Worm (Caenorhabditis elegans) whole organism, late embryonic: ENCODE measurements around the gene cyp-32B1.

Experiments
- C38D4.7 ChIP-seq: fragments of 200-800 bp; sonication (Bioruptor generic); optimal IDR thresholded peaks from 2 replicates; lab custom pipeline; 2018; ENCODE audit warnings: mild to moderate bottlenecking, missing genetic modification characterization, moderate library complexity, missing compliant biosample characterization
- F13H6.1 ChIP-seq: sonication (generic microtip); optimal IDR thresholded peaks from 2 replicates; lab custom pipeline; 2016; ENCODE audit warnings: missing genetic modification characterization, missing compliant biosample characterization
- T23F11.4 ChIP-seq: fragments of 200-800 bp; sonication (Bioruptor generic); optimal IDR thresholded peaks from 2 replicates; lab custom pipeline; 2018; ENCODE audit warnings: mild to moderate bottlenecking, missing genetic modification characterization, missing compliant biosample characterization
- ama-1 ChIP-seq: fragments of 150-350 bp; optimal IDR thresholded peaks from 2 replicates; lab custom pipeline; 2014
- ceh-14 ChIP-seq: sonication (generic microtip); optimal IDR thresholded peaks from 2 replicates; lab custom pipeline; 2016; ENCODE audit warnings: missing genotype, missing genetic modification characterization, missing compliant biosample characterization
- ceh-22 ChIP-seq: sonication (generic microtip); optimal IDR thresholded peaks from 2 replicates; lab custom pipeline; 2017; ENCODE audit warnings: missing biosample characterization, missing genetic modification characterization
- ceh-24 ChIP-seq: sonication (generic microtip); optimal IDR thresholded peaks from 2 replicates; lab custom pipeline; 2016; ENCODE audit warnings: mild to moderate bottlenecking, missing genetic modification characterization, missing compliant biosample characterization
- ceh-30 ChIP-seq: fragments of 150-350 bp; optimal IDR thresholded peaks from 2 replicates; lab custom pipeline; 2014; ENCODE audit warnings: missing biosample characterization, missing genetic modification characterization
- ceh-31 ChIP-seq: sonication (generic microtip); optimal IDR thresholded peaks from 2 replicates; lab custom pipeline; 2016; ENCODE audit warnings: missing genetic modification characterization, missing compliant biosample characterization
- ceh-6 ChIP-seq: fragments of 200-800 bp; sonication (Bioruptor generic); optimal IDR thresholded peaks from 2 replicates; lab custom pipeline; 2018; ENCODE audit warnings: mild to moderate bottlenecking, missing genetic modification characterization, missing compliant biosample characterization
- ceh-9 ChIP-seq: sonication (generic microtip); optimal IDR thresholded peaks from 2 replicates; lab custom pipeline; 2016; ENCODE audit warnings: mild to moderate bottlenecking, missing genetic modification characterization, inconsistent platforms, missing compliant biosample characterization
- che-1 ChIP-seq: sonication (generic microtip); optimal IDR thresholded peaks from 2 replicates; lab custom pipeline; 2016; ENCODE audit warnings: mild to moderate bottlenecking, missing genetic modification characterization, missing compliant biosample characterization
- dve-1 ChIP-seq: sonication (generic microtip); optimal IDR thresholded peaks from 2 replicates; lab custom pipeline; 2017; ENCODE audit warnings: antibody characterized with exemption, mild to moderate bottlenecking, missing genetic modification characterization, missing compliant biosample characterization
- elt-2 ChIP-seq: sonication (generic microtip); optimal IDR thresholded peaks from 2 replicates; lab custom pipeline; 2016; ENCODE audit warnings: missing genetic modification reagents, missing genetic modification characterization, missing compliant biosample characterization
- ets-4 ChIP-seq: sonication (generic microtip); optimal IDR thresholded peaks from 2 replicates; lab custom pipeline; 2016; ENCODE audit warnings: missing genetic modification characterization, missing compliant biosample characterization
- fkh-10 ChIP-seq: fragments of 150-350 bp; optimal IDR thresholded peaks from 2 replicates; lab custom pipeline; 2014; ENCODE audit warnings: missing biosample characterization, missing genetic modification reagents, missing genetic modification characterization
- fkh-6 ChIP-seq: sonication (generic microtip); optimal IDR thresholded peaks from 2 replicates; lab custom pipeline; 2016; ENCODE audit warnings: missing genetic modification characterization, missing compliant biosample characterization
- gmeb-2 ChIP-seq: sonication (generic microtip); optimal IDR thresholded peaks from 2 replicates; lab custom pipeline; 2016; ENCODE audit warnings: missing genetic modification characterization, inconsistent platforms, missing compliant biosample characterization
- hlh-13 ChIP-seq: fragments of 200-800 bp; sonication (Bioruptor generic); optimal IDR thresholded peaks from 2 replicates; lab custom pipeline; 2018; ENCODE audit warnings: mild to moderate bottlenecking, missing genetic modification characterization, missing compliant biosample characterization
- hlh-15 ChIP-seq: sonication (generic microtip); optimal IDR thresholded peaks from 2 replicates; lab custom pipeline; 2016; ENCODE audit warnings: missing genetic modification characterization, missing compliant biosample characterization
- hlh-8 ChIP-seq: sonication (generic microtip); optimal IDR thresholded peaks from 2 replicates; lab custom pipeline; 2016; ENCODE audit warnings: missing genotype, missing genetic modification characterization, missing compliant biosample characterization
- lim-6 ChIP-seq: sonication (generic microtip); optimal IDR thresholded peaks from 2 replicates; lab custom pipeline; 2016; ENCODE audit warnings: missing genetic modification characterization, missing compliant biosample characterization
- lin-11 ChIP-seq: fragments of 200-800 bp; sonication (Bioruptor generic); optimal IDR thresholded peaks from 2 replicates; lab custom pipeline; 2018; ENCODE audit warnings: mild to moderate bottlenecking, missing genetic modification characterization, missing compliant biosample characterization
- nfya-1 ChIP-seq: sonication (generic microtip); optimal IDR thresholded peaks from 2 replicates; lab custom pipeline; 2017; ENCODE audit warnings: missing genetic modification characterization, mild to moderate bottlenecking, missing compliant biosample characterization, antibody characterized with exemption, moderate library complexity
- nhr-232 ChIP-seq: sonication (generic microtip); optimal IDR thresholded peaks from 2 replicates; lab custom pipeline; 2016; ENCODE audit warnings: missing genetic modification characterization, missing compliant biosample characterization
- pax-1 ChIP-seq: fragments of 150-350 bp; optimal IDR thresholded peaks from 2 replicates; lab custom pipeline; 2014; ENCODE audit warnings: missing biosample characterization, missing genetic modification characterization
- pros-1 ChIP-seq: fragments of 150-350 bp; optimal IDR thresholded peaks from 2 replicates; lab custom pipeline; 2014; ENCODE audit warnings: missing biosample characterization, missing genetic modification reagents, missing genetic modification characterization
- ref-2 ChIP-seq: sonication (generic microtip); optimal IDR thresholded peaks from 2 replicates; lab custom pipeline; 2016; ENCODE audit warnings: missing genetic modification characterization, missing compliant biosample characterization
- rnt-1 ChIP-seq: sonication (generic microtip); optimal IDR thresholded peaks from 2 replicates; lab custom pipeline; 2016; ENCODE audit warnings: missing genetic modification characterization, missing compliant biosample characterization
- sdc-2 ChIP-seq: sonication (generic microtip); optimal IDR thresholded peaks from 2 replicates; lab custom pipeline; 2016; ENCODE audit warnings: missing genotype, missing genetic modification characterization, missing compliant biosample characterization
- sox-2 ChIP-seq: fragments of 200-800 bp; sonication (Bioruptor generic); IDR thresholded peaks from 2 replicates; pipeline ENCODE4 v1.3.6; 2022; ENCODE audit warnings: missing genetic modification reagents, missing genetic modification characterization, missing compliant biosample characterization
- sox-4 ChIP-seq: sonication (generic microtip); optimal IDR thresholded peaks from 2 replicates; lab custom pipeline; 2017; ENCODE audit warnings: mild to moderate bottlenecking, missing genetic modification characterization, inconsistent platforms, missing compliant biosample characterization
- syd-9 ChIP-seq: sonication (generic microtip); optimal IDR thresholded peaks from 2 replicates; lab custom pipeline; 2016; ENCODE audit warnings: mild to moderate bottlenecking, missing genetic modification characterization, moderate library complexity, missing compliant biosample characterization
- tbx-7 ChIP-seq: sonication (generic microtip); optimal IDR thresholded peaks from 2 replicates; lab custom pipeline; 2016; ENCODE audit warnings: missing genotype, missing genetic modification characterization, missing compliant biosample characterization
- unc-55 ChIP-seq: sonication (generic microtip); optimal IDR thresholded peaks from 2 replicates; lab custom pipeline; 2017; ENCODE audit warnings: missing biosample characterization, missing genetic modification reagents, missing genetic modification characterization
- zip-5 ChIP-seq: sonication (generic microtip); optimal IDR thresholded peaks from 2 replicates; lab custom pipeline; 2016; ENCODE audit warnings: missing genetic modification characterization, missing compliant biosample characterization
- ztf-16 ChIP-seq: sonication (generic microtip); optimal IDR thresholded peaks from 2 replicates; lab custom pipeline; 2017; ENCODE audit warnings: missing genetic modification characterization, missing compliant biosample characterization

cyp-32B1 gene

ce11 chrV:2201240-2201639 lies at the start of gene cyp-32B1:
Gene cyp-32B1, minus strand, starts transcription at chrV:2201415.
- no peak for TF ChIP-seq C38D4.7 (GFP tag; lab: Kevin White, UChicago)
- no peak for TF ChIP-seq gmeb-2
- no peak for TF ChIP-seq unc-55 (GFP tag; lab: Kevin White, UChicago)
- no peak for TF ChIP-seq ets-4
- no peak for TF ChIP-seq fkh-10 (GFP tag; lab: Kevin White, UChicago)
- TF ChIP-seq ceh-9 (tag; lab: Kevin White, UChicago): no peak
- no peak for TF ChIP-seq pros-1 (tag; lab: Kevin White, UChicago)
- TF ChIP-seq dve-1: no peak
- no peak for TF ChIP-seq ceh-22 (tag; lab: Kevin White, UChicago)
- no peak for TF ChIP-seq sdc-2 (tag; lab: Kevin White, UChicago)
- TF ChIP-seq fkh-6 (tag; lab: Kevin White, UChicago): no peak
- no peak for TF ChIP-seq sox-2 (GFP tag; lab: Robert Waterston, UW)
- no peak for TF ChIP-seq ceh-30 (tag; lab: Kevin White, UChicago)
- TF ChIP-seq F13H6.1 (tag; lab: Kevin White, UChicago): no peak
- TF ChIP-seq hlh-15 (tag; lab: Kevin White, UChicago): no peak
- TF ChIP-seq T23F11.4 (GFP tag; lab: Kevin White, UChicago): no peak
- no peak for TF ChIP-seq rnt-1 (tag; lab: Kevin White, UChicago)

- TF ChIP-seq ets-4: no peak
- no peak for TF ChIP-seq elt-2 (tag; lab: Kevin White, UChicago)
- no peak for TF ChIP-seq hlh-13
- no peak for TF ChIP-seq lin-11
- TF ChIP-seq pros-1 (tag; lab: Kevin White, UChicago): no peak
- TF ChIP-seq F13H6.1 (tag; lab: Kevin White, UChicago): no peak
- no peak for TF ChIP-seq T23F11.4 (GFP tag; lab: Kevin White, UChicago)
- no peak for TF ChIP-seq ceh-6
- no peak for TF ChIP-seq tbx-7 (tag; lab: Kevin White, UChicago)
- TF ChIP-seq lim-6 (tag; lab: Kevin White, UChicago): no peak
- TF ChIP-seq rnt-1 (tag; lab: Kevin White, UChicago): no peak
- no peak for TF ChIP-seq gmeb-2
- no peak for TF ChIP-seq nhr-232 (tag; lab: Kevin White, UChicago)
- TF ChIP-seq zip-5 (tag; lab: Kevin White, UChicago): no peak
- TF ChIP-seq ceh-31 (tag; lab: Kevin White, UChicago): no peak
- no peak for TF ChIP-seq ref-2 (tag; lab: Kevin White, UChicago)
- TF ChIP-seq ceh-24: no peak
- TF ChIP-seq hlh-8 (tag; lab: Kevin White, UChicago): no peak
- no peak for TF ChIP-seq sox-4 (tag; lab: Kevin White, UChicago)
- no peak for TF ChIP-seq ceh-9 (tag; lab: Kevin White, UChicago)
- TF ChIP-seq, all 69 proteins: peak for 0
Observed at ce11 chrV:2250126-2250590, 48.9 kb upstream of the cyp-32B1 start, which contains the start of gene cyp-33C7. Gene cyp-33C7, plus strand, starts transcription at chrV:2250540.

- TF ChIP-seq pros-1 (tag; lab: Kevin White, UChicago) (no peak), che-1 (tag; lab: Kevin White, UChicago) (no peak), C38D4.7 (GFP tag; lab: Kevin White, UChicago) (no peak), ztf-16 (tag; lab: Kevin White, UChicago) (no peak), F13H6.1 (tag; lab: Kevin White, UChicago) (no peak), elt-2 (tag; lab: Kevin White, UChicago) (no peak), ceh-14 (no peak)
Observed at ce11 chrV:2249310-2249709, 48.1 kb upstream of the cyp-32B1 start, which contains the start of gene cyp-33C6. Gene cyp-33C6, minus strand, starts transcription at chrV:2249410.

ce11 chrV:2244751-2245150 lies 43.5 kb upstream of the cyp-32B1 start, which contains the start of gene cyp-33C5:
Gene cyp-33C5, plus strand, starts transcription at chrV:2245004.
- TF ChIP-seq syd-9 (no peak), ama-1 (lab: Kevin White, UChicago) (no peak), nfya-1 (tag; lab: Kevin White, UChicago) (no peak), ceh-22 (tag; lab: Kevin White, UChicago) (no peak), pros-1 (tag; lab: Kevin White, UChicago) (no peak), pax-1 (tag; lab: Kevin White, UChicago) (no peak)
